Fruit fly (Drosophila melanogaster): Measurements from ENCODE around the gene CG2983.

CG2983 gene

DNA sequence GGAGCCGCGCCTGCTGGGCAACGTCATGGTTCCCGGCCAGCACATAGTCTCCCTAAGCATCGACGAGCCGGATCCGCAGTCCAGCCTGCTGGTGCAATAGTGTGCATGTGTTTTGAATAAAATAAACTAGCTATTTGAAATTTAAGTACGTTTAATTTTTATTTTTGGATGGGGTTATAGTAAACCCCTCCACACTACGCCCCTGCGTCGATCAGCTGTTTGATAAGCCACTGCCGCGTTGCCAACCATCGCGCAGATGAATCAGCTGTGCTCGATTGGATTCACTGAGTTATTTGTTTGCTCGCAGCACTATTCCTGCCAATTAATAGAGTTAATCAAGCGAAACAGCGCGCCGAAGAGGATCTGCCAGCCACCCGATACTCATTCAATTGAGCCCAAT is 31.4 kb downstream of the CG2983 start, which contains the start of gene RabGGTb (continued):
- peak; percentile 71 for TF ChIP-seq Fer1 (GFP tag; optimal IDR thresholded peaks at IDR 0.05)
- peak; percentile 74 for TF ChIP-seq mam (GFP tag; optimal IDR thresholded peaks at IDR 0.05)
- TF ChIP-seq CG3847 (GFP tag; IDR thresholded peaks at IDR 0.05): peak; percentile 83
- peak; percentile 2 for TF ChIP-seq CG18011 (GFP tag; optimal IDR thresholded peaks at IDR 0.05)
- no peak for TF ChIP-seq pfk (GFP tag; optimal IDR thresholded peaks at IDR 0.05)
- peak; percentile 52 for TF ChIP-seq gsb-n (tag; optimal IDR thresholded peaks at IDR 0.05)
- TF ChIP-seq CG9876 (GFP tag; optimal IDR thresholded peaks at IDR 0.05): no peak
- peak; percentile 48 for TF ChIP-seq unc-4 (GFP tag; IDR thresholded peaks at IDR 0.05; ENCODE audit: partially characterized antibody)
- TF ChIP-seq chif (GFP tag; optimal IDR thresholded peaks at IDR 0.05): peak in 1 of 2 experiments; percentile 50
- no peak for TF ChIP-seq lbe (GFP tag; optimal IDR thresholded peaks at IDR 0.05)
- TF ChIP-seq Eip74EF (GFP tag; optimal IDR thresholded peaks at IDR 0.05): no peak
- peak; percentile 44 for TF ChIP-seq CG18619 (GFP tag; optimal IDR thresholded peaks at IDR 0.05)
- peak; percentile 57 for TF ChIP-seq CG17829 (tag; optimal IDR thresholded peaks at IDR 0.05)
- TF ChIP-seq CG16779 (GFP tag; IDR thresholded peaks at IDR 0.05): peak; percentile 51; the same call in 1 of the 2 replicates
- TF ChIP-seq Optix (GFP tag; IDR thresholded peaks at IDR 0.05): peak; percentile 59; the same call in 1 of the 3 replicates
- peak; percentile 46 to 54 for TF ChIP-seq dpn (GFP tag; optimal IDR thresholded peaks at IDR 0.05)
- TF ChIP-seq ATbp (GFP tag; optimal IDR thresholded peaks at IDR 0.05): peak; percentile 17
- TF ChIP-seq CG33557 (GFP tag; optimal IDR thresholded peaks at IDR 0.05): no peak
- peak; percentile 40 for TF ChIP-seq gro (GFP tag; optimal IDR thresholded peaks at IDR 0.05)
- TF ChIP-seq sd (tag; optimal IDR thresholded peaks at IDR 0.05): peak; percentile 19
- peak; percentile 40 for TF ChIP-seq CG12155 (GFP tag; optimal IDR thresholded peaks at IDR 0.05)
- no peak for TF ChIP-seq Kr (GFP tag; optimal IDR thresholded peaks at IDR 0.05)
- TF ChIP-seq CG2202 (tag; optimal IDR thresholded peaks at IDR 0.05): peak; percentile 8
- TF ChIP-seq Pdp1 (GFP tag; optimal IDR thresholded peaks at IDR 0.05): peak; percentile 50 to 59
- no peak for TF ChIP-seq tll (GFP tag; optimal IDR thresholded peaks at IDR 0.05)
- TF ChIP-seq pnt (GFP tag; optimal IDR thresholded peaks at IDR 0.05): peak; percentile 17
- peak; percentile 47 for TF ChIP-seq Chrac-16 (GFP tag; optimal IDR thresholded peaks at IDR 0.05)
- TF ChIP-seq sim (GFP tag; IDR thresholded peaks at IDR 0.05): no peak

DNA sequence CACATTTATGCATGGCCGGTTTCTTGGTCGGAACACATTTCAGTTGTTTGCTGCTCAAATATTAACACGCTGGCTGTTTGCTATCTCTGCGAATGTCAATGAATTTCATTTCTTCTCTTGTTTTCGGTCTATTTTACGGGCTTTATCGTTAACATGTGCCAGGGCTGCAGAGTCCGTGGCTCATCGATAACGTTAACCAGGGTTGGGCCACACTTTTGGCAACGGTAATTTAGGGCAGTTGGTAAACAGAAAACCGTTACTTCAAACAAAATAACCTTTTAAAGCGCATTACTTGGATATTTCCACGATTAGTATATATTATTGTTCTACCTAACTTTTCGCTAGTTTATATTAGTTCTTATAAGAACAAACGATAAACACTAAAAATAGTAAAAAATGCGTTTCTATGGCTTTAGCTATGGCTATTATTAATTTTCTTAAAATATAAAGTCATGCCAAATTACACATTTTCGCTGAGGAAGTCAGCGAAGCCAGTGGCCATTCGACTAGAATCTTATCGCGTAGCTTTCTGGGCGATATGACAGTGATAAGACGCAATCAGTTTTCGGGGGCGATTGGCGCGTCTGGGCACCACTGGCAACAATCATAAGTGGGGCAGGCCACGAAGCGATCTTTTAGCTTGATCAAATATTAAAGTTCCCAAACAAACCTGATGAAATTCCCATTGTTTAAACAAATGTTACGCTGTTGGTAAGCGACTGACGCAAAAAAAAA is 35.7 kb downstream of the CG2983 start:
- peak; percentile 55 for TF ChIP-seq CG15601 (tag; optimal IDR thresholded peaks at IDR 0.05)
- TF ChIP-seq Bgb (GFP tag; IDR thresholded peaks at IDR 0.05; ENCODE audit: partially characterized antibody): peak; percentile 46; the same call in 1 of the 2 replicates
- 0 out of 3 replicates have a peak, but pooled peaks have one; percentile 29 for TF ChIP-seq sr (GFP tag; IDR thresholded peaks at IDR 0.05)
- TF ChIP-seq Ets65A (GFP tag): peak; percentile 81
- TF ChIP-seq dmrt99B (tag; optimal IDR thresholded peaks at IDR 0.05): peak; percentile 48
- TF ChIP-seq Blimp-1 (GFP tag; optimal IDR thresholded peaks at IDR 0.05): peak; percentile 19
- TF ChIP-seq sug (tag; optimal IDR thresholded peaks at IDR 0.05): peak; percentile 75
- no peak for TF ChIP-seq Hand (GFP tag; optimal IDR thresholded peaks at IDR 0.05)
- peak; percentile 35 for TF ChIP-seq bab2 (GFP tag; optimal IDR thresholded peaks at IDR 0.05)
- TF ChIP-seq tgo (GFP tag; IDR thresholded peaks at IDR 0.05): peak; percentile 47; the same call in 2 of the 3 replicates
- peak; percentile 65; the same call in 1 of the 2 replicates for TF ChIP-seq Nf-YA (GFP tag; IDR thresholded peaks at IDR 0.05)
- TF ChIP-seq ci (GFP tag; IDR thresholded peaks at IDR 0.05): peak; percentile 79
- TF ChIP-seq crp (GFP tag; optimal IDR thresholded peaks at IDR 0.05): peak in 1 of 2 experiments; percentile 57
- peak; percentile 73 for TF ChIP-seq CG17568 (GFP tag; optimal IDR thresholded peaks at IDR 0.05)
- TF ChIP-seq run (tag; optimal IDR thresholded peaks at IDR 0.05): peak; percentile 15
- TF ChIP-seq Hey (tag; optimal IDR thresholded peaks at IDR 0.05): no peak
- no peak for TF ChIP-seq da (GFP tag; optimal IDR thresholded peaks at IDR 0.05)
- TF ChIP-seq CG13123 (GFP tag; optimal IDR thresholded peaks at IDR 0.05): peak; percentile 43
- TF ChIP-seq sqz (GFP tag; optimal IDR thresholded peaks at IDR 0.05): peak; percentile 47
- TF ChIP-seq Rx (GFP tag; IDR thresholded peaks at IDR 0.05): no peak
- TF ChIP-seq Sin3A (optimal IDR thresholded peaks at IDR 0.05): peak; percentile 20

All from whole organism, embryonic.